Worm (Caenorhabditis elegans): Measurements from ENCODE around the gene ace-3.
A peak's percentile ranks its signal among the peaks of the same experiment; 100 is the strongest.

Gene ace-3

ce11 chrII:14250147-14250965 lies 44.9 kb downstream of the ace-3 start, which contains the start of gene hmg-1.1 (continued):
- no peak for TF ChIP-seq nfya-1 (tag; optimal IDR thresholded peaks at IDR 0.05; ENCODE audit: borderline replicate concordance, insufficient read depth)
- TF ChIP-seq bed-2 (GFP tag; IDR thresholded peaks at IDR 0.05) = no peak
- 0 out of 2 replicates have a peak, but pooled peaks have one; percentile 54 for TF ChIP-seq ekl-4 (GFP tag; IDR thresholded peaks at IDR 0.05)
- TF ChIP-seq efl-1 (GFP tag; optimal IDR thresholded peaks at IDR 0.05) = no peak
- TF ChIP-seq C06A6.2 (GFP tag; conservative IDR thresholded peaks at IDR 0.05) = peak; percentile 23; the same call in 1 of the 2 replicates
- TF ChIP-seq Y79H2A.3 (GFP tag; conservative IDR thresholded peaks at IDR 0.05) = no peak
- TF ChIP-seq bed-1 (GFP tag; IDR thresholded peaks at IDR 0.05) = no peak
- no peak for TF ChIP-seq ceh-91 (GFP tag; IDR thresholded peaks at IDR 0.05)
- TF ChIP-seq nhr-120 (GFP tag; IDR thresholded peaks at IDR 0.05) = no peak
- TF ChIP-seq Y53G8AR.9 (GFP tag; conservative IDR thresholded peaks at IDR 0.05) = no peak; the same call in 1 of the 2 replicates
- peak; percentile 8 for TF ChIP-seq athp-1 (tag; optimal IDR thresholded peaks at IDR 0.05)
- TF ChIP-seq egl-18 (GFP tag; IDR thresholded peaks at IDR 0.05) = no peak
- TF ChIP-seq egl-44 (GFP tag; IDR thresholded peaks at IDR 0.05) = peak; percentile 56; the same call in 1 of the 2 replicates
- no peak for TF ChIP-seq snpc-1.3 (tag; optimal IDR thresholded peaks at IDR 0.05; ENCODE audit: insufficient read depth)
- TF ChIP-seq madf-6 (GFP tag; IDR thresholded peaks at IDR 0.05) = no peak
- peak; percentile 83; the same call in 1 of the 2 replicates for TF ChIP-seq cebp-2 (GFP tag; IDR thresholded peaks at IDR 0.05)
- peak in 1 of 3 experiments; percentile 75 for TF ChIP-seq lin-35 (GFP tag; optimal IDR thresholded peaks at IDR 0.05)
- no peak for TF ChIP-seq F33H1.4 (GFP tag; IDR thresholded peaks at IDR 0.05)
- peak; percentile 29 for TF ChIP-seq zim-3 (tag; optimal IDR thresholded peaks at IDR 0.05)
- no peak for TF ChIP-seq xnd-1 (tag; optimal IDR thresholded peaks at IDR 0.05)
- no peak for TF ChIP-seq cebp-1 (GFP tag; IDR thresholded peaks at IDR 0.05)
- TF ChIP-seq cebp-1 (tag; optimal IDR thresholded peaks at IDR 0.05) = peak; percentile 82
- peak; percentile 69 for TF ChIP-seq mcd-1 (GFP tag; IDR thresholded peaks at IDR 0.05)
- TF ChIP-seq repo-1 (tag; optimal IDR thresholded peaks at IDR 0.05) = peak; percentile 17
- no peak for TF ChIP-seq fkh-3 (tag; optimal IDR thresholded peaks at IDR 0.05)
- no peak for TF ChIP-seq F57A8.1 (GFP tag; optimal IDR thresholded peaks at IDR 0.05)
- 0 out of 2 replicates have a peak, but pooled peaks have one; percentile 38 for TF ChIP-seq let-526 (GFP tag; IDR thresholded peaks at IDR 0.05)
- no peak for TF ChIP-seq B0035.1 (tag; optimal IDR thresholded peaks at IDR 0.05)
- TF ChIP-seq him-1 (tag; optimal IDR thresholded peaks at IDR 0.05) = no peak
- no peak for TF ChIP-seq F23B12.7 (tag; optimal IDR thresholded peaks at IDR 0.05; ENCODE audit: insufficient read depth)
- no peak for TF ChIP-seq ceh-58 (GFP tag; IDR thresholded peaks at IDR 0.05)
- TF ChIP-seq ztf-6 (GFP tag; IDR thresholded peaks at IDR 0.05) = no peak
- TF ChIP-seq C17E4.6 (GFP tag; IDR thresholded peaks at IDR 0.05) = peak; percentile 13; the same call in 1 of the 2 replicates
- peak; percentile 17 for TF ChIP-seq tlf-1 (GFP tag; optimal IDR thresholded peaks at IDR 0.05)
- TF ChIP-seq lsy-27 (tag; optimal IDR thresholded peaks at IDR 0.05; ENCODE audit: borderline replicate concordance, insufficient read depth) = no peak
- TF ChIP-seq snpc-1.1 (tag; optimal IDR thresholded peaks at IDR 0.05; ENCODE audit: insufficient read depth) = no peak
- TF ChIP-seq tbx-9 (tag; optimal IDR thresholded peaks at IDR 0.05; ENCODE audit: borderline replicate concordance) = no peak
- no peak for TF ChIP-seq dpl-1 (GFP tag; optimal IDR thresholded peaks at IDR 0.05)
- TF ChIP-seq ztf-25 (GFP tag; IDR thresholded peaks at IDR 0.05) = no peak
- no peak for TF ChIP-seq snpc-3.4 (tag; optimal IDR thresholded peaks at IDR 0.05)
- TF ChIP-seq nhr-80 (tag; optimal IDR thresholded peaks at IDR 0.05) = peak; percentile 93
- TF ChIP-seq madf-10 (tag; optimal IDR thresholded peaks at IDR 0.05) = peak; percentile 67
- peak; percentile 55 for TF ChIP-seq tbp1 (GFP tag; optimal IDR thresholded peaks at IDR 0.05)
- no peak for TF ChIP-seq ztf-28 (GFP tag; IDR thresholded peaks at IDR 0.05)
- no peak for TF ChIP-seq Y56A3A.18 (GFP tag; IDR thresholded peaks at IDR 0.05)
- no peak for TF ChIP-seq attf-6 (GFP tag; IDR thresholded peaks at IDR 0.05)

Data from whole organism, young adult.